Worm (Caenorhabditis elegans) whole organism, L4 larva: ENCODE measurements around the gene abch-1.

ENCODE experiments used
- D1046.2 ChIP-seq: fragments of 200-800 bp; sonication (Bioruptor generic); IDR thresholded peaks from 2 replicates; pipeline ENCODE4 v1.3.6; 2022; ENCODE audit warnings: missing genetic modification characterization, missing compliant biosample characterization
- F10B5.3 ChIP-seq: sonication (generic microtip); optimal IDR thresholded peaks from 2 replicates; lab custom pipeline; 2016; ENCODE audit warnings: mild to moderate bottlenecking, missing genetic modification characterization, missing compliant biosample characterization
- F44E2.7 ChIP-seq: fragments of 200-800 bp; sonication (Bioruptor generic); IDR thresholded peaks from 2 replicates; pipeline ENCODE4 v2.1.2; 2022; ENCODE audit warnings: missing genetic modification characterization, missing compliant biosample characterization
- F49E8.2 ChIP-seq: sonication (generic microtip); optimal IDR thresholded peaks from 2 replicates; lab custom pipeline; 2016; ENCODE audit warnings: missing compliant biosample characterization, mild to moderate bottlenecking, missing genetic modification characterization, borderline replicate concordance
- R02D3.7 ChIP-seq: fragments of 150-350 bp; sonication (generic microtip); optimal IDR thresholded peaks from 3 replicates; lab custom pipeline; 2014; ENCODE audit warnings: missing biosample characterization, missing genetic modification characterization
- T20F7.1 ChIP-seq: fragments of 200-800 bp; sonication (Bioruptor generic); optimal IDR thresholded peaks from 2 replicates; lab custom pipeline; 2018; ENCODE audit warnings: mild to moderate bottlenecking, missing genetic modification characterization, missing compliant biosample characterization
- T26A8.4 ChIP-seq: fragments of 200-800 bp; sonication (Bioruptor generic); IDR thresholded peaks from 2 replicates; pipeline ENCODE4 v1.3.6; 2022; ENCODE audit warnings: missing genetic modification characterization, missing compliant biosample characterization
- Y5F2A.4 ChIP-seq: fragments of 200-800 bp; sonication (Bioruptor generic); optimal IDR thresholded peaks from 2 replicates; lab custom pipeline; 2018; ENCODE audit warnings: mild to moderate bottlenecking, missing genetic modification characterization, missing compliant biosample characterization
- Y75B8A.6 ChIP-seq: fragments of 200-800 bp; sonication (Bioruptor generic); IDR thresholded peaks from 2 replicates; pipeline ENCODE4 v1.3.6; 2022; ENCODE audit warnings: missing genetic modification reagents, missing genetic modification characterization, missing compliant biosample characterization
- ZK337.2 ChIP-seq: fragments of 200-800 bp; sonication (Bioruptor generic); IDR thresholded peaks from 2 replicates; pipeline ENCODE4 v1.3.6; 2022; ENCODE audit warnings: missing genetic modification reagents, missing genetic modification characterization, missing compliant biosample characterization
- ZK546.5 ChIP-seq, 2 experiments: sonication (generic microtip); optimal IDR thresholded peaks; 2 replicates each; lab custom pipeline; 2017; ENCODE audit warnings: missing biosample characterization in 2 of 2, missing genetic modification characterization in 2 of 2
- arid-1 ChIP-seq: fragments of 200-800 bp; sonication (Bioruptor generic); conservative IDR thresholded peaks from 2 replicates; pipeline ENCODE4 v1.3.6; 2022; ENCODE audit warnings: missing genetic modification reagents, missing genetic modification characterization, missing compliant biosample characterization
- attf-4 ChIP-seq: sonication (generic microtip); optimal IDR thresholded peaks from 3 replicates; lab custom pipeline; 2017; ENCODE audit warnings: missing biosample characterization, missing genetic modification characterization
- ceh-20 ChIP-seq: fragments of 200-800 bp; sonication (Bioruptor generic); IDR thresholded peaks from 2 replicates; pipeline ENCODE4 v1.3.6; 2022; ENCODE audit warnings: missing genetic modification reagents, missing genetic modification characterization, missing compliant biosample characterization
- ceh-32 ChIP-seq: sonication (generic microtip); optimal IDR thresholded peaks from 2 replicates; lab custom pipeline; 2016; ENCODE audit warnings: mild to moderate bottlenecking, missing genetic modification characterization, missing compliant biosample characterization; ENCODE audit not compliant: poor library complexity
- ceh-82 ChIP-seq: sonication (generic microtip); optimal IDR thresholded peaks from 2 replicates; lab custom pipeline; 2017; ENCODE audit warnings: missing biosample characterization, missing genetic modification characterization
- cey-2 ChIP-seq: sonication (generic microtip); optimal IDR thresholded peaks from 3 replicates; lab custom pipeline; 2017; ENCODE audit warnings: missing genetic modification characterization, mild to moderate bottlenecking, missing compliant biosample characterization, antibody characterized with exemption, borderline replicate concordance; ENCODE audit not compliant: insufficient read depth
- daf-12 ChIP-seq: fragments of 150-350 bp; optimal IDR thresholded peaks from 2 replicates; lab custom pipeline; 2014; ENCODE audit warnings: missing biosample characterization, missing genetic modification reagents, missing genetic modification characterization
- daf-16 ChIP-seq, 3 experiments: sonication (generic microtip); optimal IDR thresholded peaks; 2 replicates each; lab custom pipeline; 2016 to 2017; ENCODE audit warnings: missing genetic modification characterization in 3 of 3, missing genetic modification reagents in 3 of 3, mild to moderate bottlenecking in 2 of 3, missing compliant biosample characterization in 2 of 3, missing biosample characterization in 1 of 3, moderate library complexity in 1 of 3
- daf-8 ChIP-seq: fragments of 200-800 bp; sonication (Bioruptor generic); IDR thresholded peaks from 2 replicates; pipeline ENCODE4 v1.3.6; 2022; ENCODE audit warnings: missing genetic modification characterization, missing compliant biosample characterization
- dmd-6 ChIP-seq: fragments of 200-800 bp; sonication (Bioruptor generic); IDR thresholded peaks from 2 replicates; pipeline ENCODE4 v1.3.6; 2022; ENCODE audit warnings: missing genetic modification reagents, missing genetic modification characterization, missing compliant biosample characterization
- dmd-8 ChIP-seq: fragments of 200-800 bp; sonication (Bioruptor generic); IDR thresholded peaks from 2 replicates; pipeline ENCODE4 v1.3.6; 2022; ENCODE audit warnings: missing genetic modification characterization, missing compliant biosample characterization
- dmd-9 ChIP-seq: fragments of 200-800 bp; sonication (Bioruptor generic); IDR thresholded peaks from 2 replicates; pipeline ENCODE4 v1.3.6; 2022; ENCODE audit warnings: missing genetic modification reagents, missing genetic modification characterization, missing compliant biosample characterization
- duxl-1 ChIP-seq: sonication (generic microtip); optimal IDR thresholded peaks from 2 replicates; lab custom pipeline; 2016; ENCODE audit warnings: mild to moderate bottlenecking, missing genetic modification characterization, moderate library complexity, missing compliant biosample characterization; ENCODE audit not compliant: poor library complexity
- fkh-10 ChIP-seq: fragments of 150-350 bp; optimal IDR thresholded peaks from 2 replicates; lab custom pipeline; 2014; ENCODE audit warnings: missing biosample characterization, missing genetic modification reagents, missing genetic modification characterization
- gei-8 ChIP-seq: fragments of 200-800 bp; sonication (Bioruptor generic); optimal IDR thresholded peaks from 2 replicates; lab custom pipeline; 2018; ENCODE audit warnings: mild to moderate bottlenecking, missing genetic modification characterization, missing compliant biosample characterization
- hif-1 ChIP-seq, 2 experiments: sonication (generic microtip); optimal IDR thresholded peaks; 2 replicates each; lab custom pipeline; 2016 to 2017; ENCODE audit warnings: missing compliant biosample characterization in 2 of 2, missing genetic modification characterization in 2 of 2, missing genetic modification reagents in 2 of 2, missing genotype in 2 of 2, mild to moderate bottlenecking in 1 of 2
- hlh-11 ChIP-seq: fragments of 200-800 bp; sonication (Bioruptor generic); optimal IDR thresholded peaks from 2 replicates; lab custom pipeline; 2018; ENCODE audit warnings: mild to moderate bottlenecking, missing genetic modification characterization, missing compliant biosample characterization
- hlh-30 ChIP-seq: sonication (generic microtip); optimal IDR thresholded peaks from 2 replicates; lab custom pipeline; 2017; ENCODE audit warnings: antibody characterized with exemption, mild to moderate bottlenecking, missing genetic modification characterization, missing compliant biosample characterization; ENCODE audit not compliant: insufficient read depth
- hmg-1.1 ChIP-seq: fragments of 200-800 bp; sonication (Bioruptor generic); IDR thresholded peaks from 2 replicates; pipeline ENCODE4 v1.3.6; 2022; ENCODE audit warnings: missing genetic modification reagents, missing genetic modification characterization, missing compliant biosample characterization
- jun-1 ChIP-seq: fragments of 150-350 bp; optimal IDR thresholded peaks from 2 replicates; lab custom pipeline; 2014; ENCODE audit warnings: missing biosample characterization, missing genetic modification reagents, missing genetic modification characterization
- lin-13 ChIP-seq: fragments of 150-350 bp; optimal IDR thresholded peaks from 2 replicates; lab custom pipeline; 2014; ENCODE audit warnings: missing biosample characterization, missing genetic modification reagents, missing genetic modification characterization
- lin-38 ChIP-seq: fragments of 200-800 bp; sonication (Bioruptor generic); IDR thresholded peaks from 2 replicates; pipeline ENCODE4 v1.3.6; 2022; ENCODE audit warnings: missing genetic modification reagents, missing genetic modification characterization, missing compliant biosample characterization
- lin-39 ChIP-seq: fragments of 150-350 bp; optimal IDR thresholded peaks from 2 replicates; lab custom pipeline; 2014; ENCODE audit warnings: missing biosample characterization, missing genetic modification reagents, missing genetic modification characterization
- madf-9 ChIP-seq: fragments of 200-800 bp; sonication (Bioruptor generic); conservative IDR thresholded peaks from 2 replicates; pipeline ENCODE4 v1.3.6; 2022; ENCODE audit warnings: missing genetic modification reagents, missing genetic modification characterization, missing compliant biosample characterization
- mdl-1 ChIP-seq, 2 experiments: fragments of 150-350 bp in 1 of 2; sonication (generic microtip) in 1 of 2; optimal IDR thresholded peaks; 2 replicates each; lab custom pipeline; 2014 to 2017; ENCODE audit warnings: missing biosample characterization in 2 of 2, missing genetic modification characterization in 2 of 2
- mxl-2 ChIP-seq: fragments of 200-800 bp; sonication (Bioruptor generic); conservative IDR thresholded peaks from 2 replicates; pipeline ENCODE4 v1.3.6; 2022; ENCODE audit warnings: missing genetic modification reagents, missing genetic modification characterization, missing compliant biosample characterization
- nhr-237 ChIP-seq: sonication (generic microtip); optimal IDR thresholded peaks from 2 replicates; lab custom pipeline; 2017; ENCODE audit warnings: missing biosample characterization, missing genetic modification characterization
- nhr-25 ChIP-seq: sonication (generic microtip); optimal IDR thresholded peaks from 2 replicates; lab custom pipeline; 2017; ENCODE audit warnings: missing genetic modification characterization, mild to moderate bottlenecking, missing compliant biosample characterization, antibody characterized with exemption, moderate library complexity, borderline replicate concordance; ENCODE audit not compliant: insufficient read depth
- nhr-28 ChIP-seq: fragments of 150-350 bp; optimal IDR thresholded peaks from 2 replicates; lab custom pipeline; 2014; ENCODE audit warnings: missing biosample characterization, missing genetic modification characterization
- nhr-42 ChIP-seq: fragments of 200-800 bp; sonication (Bioruptor generic); IDR thresholded peaks from 2 replicates; pipeline ENCODE4 v1.3.6; 2022; ENCODE audit warnings: missing genetic modification characterization, missing compliant biosample characterization
- pha-4 ChIP-seq, 2 experiments: fragments of 150-350 bp in 1 of 2; fragments of 200-800 bp in 1 of 2; sonication (Bioruptor generic) in 1 of 2; IDR thresholded peaks in 1 of 2; optimal IDR thresholded peaks in 1 of 2; 2 replicates each; pipeline versions ENCODE4 v1.3.6 to Lab custom; 2014 to 2022; ENCODE audit warnings: missing genetic modification characterization in 2 of 2, missing genetic modification reagents in 2 of 2, missing biosample characterization in 1 of 2, missing compliant biosample characterization in 1 of 2
- php-3 ChIP-seq: fragments of 200-800 bp; sonication (Bioruptor generic); IDR thresholded peaks from 2 replicates; pipeline ENCODE4 v1.3.6; 2022; ENCODE audit warnings: missing genetic modification reagents, missing genetic modification characterization, missing compliant biosample characterization
- pqm-1 ChIP-seq: sonication (generic microtip); optimal IDR thresholded peaks from 2 replicates; lab custom pipeline; 2017; ENCODE audit warnings: missing biosample characterization, missing genetic modification characterization
- skn-1 ChIP-seq: fragments of 150-350 bp; optimal IDR thresholded peaks from 2 replicates; lab custom pipeline; 2014; ENCODE audit warnings: missing biosample characterization, missing genetic modification characterization
- tag-97 ChIP-seq: fragments of 200-800 bp; sonication (Bioruptor generic); IDR thresholded peaks from 2 replicates; pipeline ENCODE4 v1.3.6; 2022; ENCODE audit warnings: missing genetic modification characterization, missing compliant biosample characterization
- zag-1 ChIP-seq: fragments of 150-350 bp; optimal IDR thresholded peaks from 2 replicates; lab custom pipeline; 2014; ENCODE audit warnings: missing biosample characterization, missing genetic modification characterization
- zfp-2 ChIP-seq: sonication (generic microtip); optimal IDR thresholded peaks from 2 replicates; lab custom pipeline; 2016; ENCODE audit warnings: mild to moderate bottlenecking, missing genetic modification characterization, missing compliant biosample characterization
- zip-11 ChIP-seq: fragments of 200-800 bp; sonication (Bioruptor generic); IDR thresholded peaks from 2 replicates; pipeline ENCODE4 v1.3.6; 2022; ENCODE audit warnings: missing genetic modification characterization, missing compliant biosample characterization

Gene abch-1

DNA sequence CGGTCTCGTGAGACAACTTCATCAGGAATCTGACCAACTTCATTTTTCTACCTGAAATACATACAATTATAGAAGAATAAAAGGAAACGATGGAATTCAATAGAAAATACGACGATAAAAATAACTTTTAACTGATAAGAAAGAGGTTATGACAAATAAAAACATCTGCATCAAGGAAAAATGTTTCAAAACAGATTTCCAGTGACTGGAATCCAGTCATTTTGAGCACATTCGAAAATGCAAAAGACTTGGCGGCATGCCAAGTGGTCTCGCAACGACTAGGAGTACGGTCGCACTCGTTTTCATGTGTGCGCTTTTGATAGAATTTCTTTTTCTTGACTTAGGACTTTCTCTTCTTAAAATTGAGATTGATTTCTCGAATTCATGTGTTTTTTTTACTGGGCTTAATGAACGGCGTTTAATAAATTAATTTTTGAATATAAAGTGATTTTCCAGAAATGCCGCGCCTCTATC is 41.7 kb downstream of the abch-1 start, which contains the start of the genes snr-3 and rsp-5 (continued):
- TF ChIP-seq fkh-10 (peak; percentile 7), F44E2.7 (no peak), ZK546.5 (tag; optimal IDR thresholded peaks at IDR 0.05; lab: Kevin White, UChicago) (no peak), ceh-20 (GFP tag; lab: Robert Waterston, UW) (no peak), ceh-82 (no peak), daf-12 (tag; lab: Kevin White, UChicago) (no peak), mxl-2 (GFP tag; lab: Robert Waterston, UW) (no peak), php-3 (GFP tag; lab: Robert Waterston, UW) (no peak), zfp-2 (tag; lab: Kevin White, UChicago) (peak; percentile 29), F49E8.2 (tag; lab: Kevin White, UChicago) (no peak), nhr-237 (tag; lab: Kevin White, UChicago) (no peak), gei-8 (GFP tag; lab: Kevin White, UChicago) (no peak), daf-16 (GFP tag; optimal IDR thresholded peaks at IDR 0.05; lab: Kevin White, UChicago) (no peak), daf-16 (tag; optimal IDR thresholded peaks at IDR 0.05; lab: Kevin White, UChicago) (peak; percentile 40), hlh-30 (tag; lab: Kevin White, UChicago) (peak; percentile 76), T20F7.1 (GFP tag; lab: Kevin White, UChicago) (no peak), hif-1 (tag; optimal IDR thresholded peaks at IDR 0.05; lab: Kevin White, UChicago) (peak in 1 of 2 experiments; percentile 50), hmg-1.1 (GFP tag; lab: Robert Waterston, UW) (peak; percentile 47; the same call in 1 of the 2 replicates), ceh-32 (tag; lab: Kevin White, UChicago) (no peak), mdl-1 (tag; optimal IDR thresholded peaks at IDR 0.05; lab: Kevin White, UChicago) (no peak), attf-4 (tag; lab: Kevin White, UChicago) (no peak), pha-4 (GFP tag; IDR thresholded peaks at IDR 0.05; lab: Robert Waterston, UW) (no peak), pha-4 (tag; optimal IDR thresholded peaks at IDR 0.05; lab: Kevin White, UChicago) (peak; percentile 91), dmd-8 (GFP tag; lab: Robert Waterston, UW) (no peak), zip-11 (GFP tag; lab: Robert Waterston, UW) (no peak), skn-1 (tag; lab: Kevin White, UChicago) (no peak), ZK337.2 (no peak), zag-1 (tag; lab: Kevin White, UChicago) (no peak), nhr-25 (tag; lab: Kevin White, UChicago) (peak; percentile 61), pqm-1 (tag; lab: Kevin White, UChicago) (no peak), dmd-9 (GFP tag; lab: Robert Waterston, UW) (no peak), lin-39 (tag; lab: Kevin White, UChicago) (no peak), nhr-42 (GFP tag; lab: Robert Waterston, UW) (no peak), F10B5.3 (tag; lab: Kevin White, UChicago) (no peak), duxl-1 (tag; lab: Kevin White, UChicago) (peak; percentile 24), R02D3.7 (no peak), Y5F2A.4 (GFP tag; lab: Kevin White, UChicago) (no peak), D1046.2 (peak; percentile 98), jun-1 (tag; lab: Kevin White, UChicago) (no peak), dmd-6 (GFP tag; lab: Robert Waterston, UW) (peak; percentile 29; the same call in 1 of the 2 replicates), arid-1 (GFP tag; lab: Robert Waterston, UW) (0 out of 2 replicates have a peak, but pooled peaks have one; percentile 50), cey-2 (tag; lab: Kevin White, UChicago) (no peak), hlh-11 (peak; percentile 54), tag-97 (GFP tag; lab: Robert Waterston, UW) (no peak), Y75B8A.6 (GFP tag; lab: Robert Waterston, UW) (no peak), T26A8.4 (GFP tag; lab: Robert Waterston, UW) (no peak), daf-8 (GFP tag; lab: Robert Waterston, UW) (no peak), lin-38 (GFP tag; lab: Robert Waterston, UW) (peak; percentile 72), nhr-28 (tag; lab: Kevin White, UChicago) (peak; percentile 58), madf-9 (GFP tag; lab: Robert Waterston, UW) (no peak), lin-13 (GFP tag; lab: Kevin White, UChicago) (peak; percentile 53)
